In genomic region chrV:10722595-10722994, ce11 we compare ENCODE assay signal across 6 worm cellular contexts.
TF ChIP-seq lines count a peak whose summit lies in the region.

No protein-coding gene starts in this region.

TF ChIP-seq in whole organism, L1 larva, 84 proteins besides CTCF, POLR2A, EP300 and RAD21 (continues in another document):
- TF ChIP-seq aha-1 (tag; optimal IDR thresholded peaks at IDR 0.05; lab: Kevin White, UChicago) (no peak), egl-13 (tag; optimal IDR thresholded peaks at IDR 0.05; lab: Kevin White, UChicago) (no peak), fkh-4 (tag; optimal IDR thresholded peaks at IDR 0.05; lab: Kevin White, UChicago; ENCODE audit: borderline replicate concordance) (no peak), ztf-4 (tag; optimal IDR thresholded peaks at IDR 0.05; lab: Kevin White, UChicago) (peak; percentile 43), hlh-17 (GFP tag; optimal IDR thresholded peaks at IDR 0.05; lab: Kevin White, UChicago; ENCODE audit: borderline replicate concordance) (no peak), dsc-1 (tag; optimal IDR thresholded peaks at IDR 0.05; lab: Kevin White, UChicago) (no peak), ceh-63 (GFP tag; optimal IDR thresholded peaks at IDR 0.05; lab: Kevin White, UChicago) (no peak), snu-23 (GFP tag; optimal IDR thresholded peaks at IDR 0.05; lab: Kevin White, UChicago) (peak; percentile 17), unc-30 (tag; optimal IDR thresholded peaks at IDR 0.05; lab: Kevin White, UChicago) (no peak), nhr-71 (tag; optimal IDR thresholded peaks at IDR 0.05; lab: Kevin White, UChicago) (peak; percentile 44), sox-4 (tag; optimal IDR thresholded peaks at IDR 0.05; lab: Kevin White, UChicago) (no peak), lir-3 (tag; optimal IDR thresholded peaks at IDR 0.05; lab: Kevin White, UChicago; ENCODE audit: poor library complexity) (no peak), lin-13 (GFP tag; optimal IDR thresholded peaks at IDR 0.05; lab: Kevin White, UChicago) (no peak), aly-2 (tag; optimal IDR thresholded peaks at IDR 0.05; lab: Kevin White, UChicago) (no peak), nhr-237 (tag; optimal IDR thresholded peaks at IDR 0.05; lab: Kevin White, UChicago) (no peak)

TF ChIP-seq in whole organism, L2 larva, 48 proteins besides CTCF, POLR2A, EP300 and RAD21:
- TF ChIP-seq sma-9 (GFP tag; optimal IDR thresholded peaks at IDR 0.05; lab: Kevin White, UChicago): peak; percentile 40
- TF ChIP-seq sma-9 (tag; optimal IDR thresholded peaks at IDR 0.05; lab: Kevin White, UChicago): no peak
- no peak for TF ChIP-seq skn-1 (tag; optimal IDR thresholded peaks at IDR 0.05; lab: Kevin White, UChicago)
- no peak for TF ChIP-seq ztf-11 (tag; optimal IDR thresholded peaks at IDR 0.05; lab: Kevin White, UChicago)
- peak; percentile 59 for TF ChIP-seq nhr-25 (tag; optimal IDR thresholded peaks at IDR 0.05; lab: Kevin White, UChicago)
- TF ChIP-seq nhr-129 (tag; optimal IDR thresholded peaks at IDR 0.05; lab: Kevin White, UChicago): peak; percentile 42

TF ChIP-seq in whole organism, L3 larva, 47 proteins besides CTCF, POLR2A, EP300 and RAD21:
- peak; percentile 70 for TF ChIP-seq nhr-43 (tag; optimal IDR thresholded peaks at IDR 0.05; lab: Kevin White, UChicago; ENCODE audit: poor library complexity, severe bottlenecking)
- TF ChIP-seq unc-62 (GFP tag; optimal IDR thresholded peaks at IDR 0.05; lab: Kevin White, UChicago): no peak
- TF ChIP-seq pha-4 (tag; optimal IDR thresholded peaks at IDR 0.05; lab: Kevin White, UChicago): peak; percentile 70
- no peak for TF ChIP-seq ceh-16 (tag; optimal IDR thresholded peaks at IDR 0.05; lab: Kevin White, UChicago)
- no peak for TF ChIP-seq jun-1 (tag; optimal IDR thresholded peaks at IDR 0.05; lab: Kevin White, UChicago)
- TF ChIP-seq ceh-82 (tag; optimal IDR thresholded peaks at IDR 0.05; lab: Kevin White, UChicago): no peak
- no peak for TF ChIP-seq ceh-28 (tag; optimal IDR thresholded peaks at IDR 0.05; lab: Kevin White, UChicago)
- TF ChIP-seq nhr-77 (tag; optimal IDR thresholded peaks at IDR 0.05; lab: Kevin White, UChicago): no peak
- peak; percentile 5 for TF ChIP-seq hmg-11 (tag; optimal IDR thresholded peaks at IDR 0.05; lab: Kevin White, UChicago)
- TF ChIP-seq nhr-25 (tag; optimal IDR thresholded peaks at IDR 0.05; lab: Kevin White, UChicago): peak; percentile 51
- TF ChIP-seq nhr-12 (tag; optimal IDR thresholded peaks at IDR 0.05; lab: Kevin White, UChicago): no peak
- no peak for TF ChIP-seq ztf-4 (tag; optimal IDR thresholded peaks at IDR 0.05; lab: Kevin White, UChicago)

TF ChIP-seq in whole organism, L4 larva, 104 proteins besides CTCF, POLR2A, EP300 and RAD21:
- TF ChIP-seq rbr-2 (tag; optimal IDR thresholded peaks at IDR 0.05; lab: Kevin White, UChicago): no peak
- TF ChIP-seq nhr-28 (tag; optimal IDR thresholded peaks at IDR 0.05; lab: Kevin White, UChicago): peak; percentile 23
- no peak for TF ChIP-seq daf-16 (GFP tag; optimal IDR thresholded peaks at IDR 0.05; lab: Kevin White, UChicago)
- peak; percentile 9 for TF ChIP-seq daf-16 (tag; optimal IDR thresholded peaks at IDR 0.05; lab: Kevin White, UChicago)
- TF ChIP-seq hlh-11 (tag; optimal IDR thresholded peaks at IDR 0.05; lab: Kevin White, UChicago): peak; percentile 23
- no peak for TF ChIP-seq sdz-12 (GFP tag; optimal IDR thresholded peaks at IDR 0.05; lab: Kevin White, UChicago)
- TF ChIP-seq pha-4 (GFP tag; IDR thresholded peaks at IDR 0.05; lab: Robert Waterston, UW): no peak
- TF ChIP-seq pha-4 (tag; optimal IDR thresholded peaks at IDR 0.05; lab: Kevin White, UChicago): peak; percentile 21
- TF ChIP-seq nhr-11 (tag; optimal IDR thresholded peaks at IDR 0.05; lab: Kevin White, UChicago): peak; percentile 38
- no peak for TF ChIP-seq zfp-2 (tag; optimal IDR thresholded peaks at IDR 0.05; lab: Kevin White, UChicago)
- TF ChIP-seq hlh-30 (tag; optimal IDR thresholded peaks at IDR 0.05; lab: Kevin White, UChicago; ENCODE audit: insufficient read depth): peak; percentile 93
- TF ChIP-seq set-16 (GFP tag; IDR thresholded peaks at IDR 0.05; lab: Robert Waterston, UW): 0 out of 2 replicates have a peak, but pooled peaks have one; percentile 12

TF ChIP-seq in whole organism, late embryonic, 69 proteins besides CTCF, POLR2A, EP300 and RAD21:
- TF ChIP-seq hlh-8 (tag; optimal IDR thresholded peaks at IDR 0.05; lab: Kevin White, UChicago) (no peak), hlh-30 (tag; optimal IDR thresholded peaks at IDR 0.05; lab: Kevin White, UChicago; ENCODE audit: insufficient read depth) (peak; percentile 42), ref-2 (tag; optimal IDR thresholded peaks at IDR 0.05; lab: Kevin White, UChicago) (no peak), K09A11.1 (tag; optimal IDR thresholded peaks at IDR 0.05; lab: Kevin White, UChicago; ENCODE audit: insufficient read depth) (no peak), npax-4 (tag; optimal IDR thresholded peaks at IDR 0.05; lab: Kevin White, UChicago) (no peak), ets-4 (tag; optimal IDR thresholded peaks at IDR 0.05; lab: Kevin White, UChicago) (no peak)
TF ChIP-seq in whole organism, late embryonic: peak in this region for 1.

TF ChIP-seq in whole organism, young adult, 124 proteins besides CTCF, POLR2A, EP300 and RAD21:
- 0 out of 2 replicates have a peak, but pooled peaks have one; percentile 55 for TF ChIP-seq egl-44 (GFP tag; IDR thresholded peaks at IDR 0.05; lab: Robert Waterston, UW)
- TF ChIP-seq madf-6 (GFP tag; IDR thresholded peaks at IDR 0.05; lab: Robert Waterston, UW): 0 out of 2 replicates have a peak, but pooled peaks have one; percentile 6
- peak; percentile 17 for TF ChIP-seq attf-5 (GFP tag; optimal IDR thresholded peaks at IDR 0.05; lab: Kevin White, UChicago)
- no peak for TF ChIP-seq cebp-1 (GFP tag; IDR thresholded peaks at IDR 0.05; lab: Robert Waterston, UW)
- peak; percentile 15 for TF ChIP-seq cebp-1 (tag; optimal IDR thresholded peaks at IDR 0.05; lab: Kevin White, UChicago)
- TF ChIP-seq rcor-1 (GFP tag; IDR thresholded peaks at IDR 0.05; lab: Robert Waterston, UW): no peak
- no peak for TF ChIP-seq aptf-3 (GFP tag; IDR thresholded peaks at IDR 0.05; lab: Robert Waterston, UW)
